Worm (Caenorhabditis elegans) whole organism, L4/young adult: Measurements from ENCODE around the gene C16E9.2.

Experiments used
- W03F9.2 ChIP-seq: fragments of 150-350 bp; optimal IDR thresholded peaks from 2 replicates; lab custom pipeline; 2014; ENCODE audit warnings: missing biosample characterization, missing genetic modification characterization
- dao-5 ChIP-seq: sonication (generic microtip); optimal IDR thresholded peaks from 2 replicates; lab custom pipeline; 2016; ENCODE audit warnings: missing genotype, missing genetic modification characterization, moderate library complexity, missing compliant biosample characterization
- him-1 ChIP-seq: sonication (generic microtip); optimal IDR thresholded peaks from 2 replicates; lab custom pipeline; 2016; ENCODE audit warnings: missing genotype, missing genetic modification reagents, missing genetic modification characterization, missing compliant biosample characterization

Gene C16E9.2

ce11 chrX:6967057-6967456 lies 31.5 kb downstream of the C16E9.2 start, which contains the start of gene F01E11.3:
Gene F01E11.3, plus strand, starts transcription at chrX:6967357.
- TF ChIP-seq him-1 (tag; lab: Kevin White, UChicago) (no peak), dao-5 (tag; lab: Kevin White, UChicago) (no peak), W03F9.2 (tag; lab: Kevin White, UChicago) (no peak)

DNA sequence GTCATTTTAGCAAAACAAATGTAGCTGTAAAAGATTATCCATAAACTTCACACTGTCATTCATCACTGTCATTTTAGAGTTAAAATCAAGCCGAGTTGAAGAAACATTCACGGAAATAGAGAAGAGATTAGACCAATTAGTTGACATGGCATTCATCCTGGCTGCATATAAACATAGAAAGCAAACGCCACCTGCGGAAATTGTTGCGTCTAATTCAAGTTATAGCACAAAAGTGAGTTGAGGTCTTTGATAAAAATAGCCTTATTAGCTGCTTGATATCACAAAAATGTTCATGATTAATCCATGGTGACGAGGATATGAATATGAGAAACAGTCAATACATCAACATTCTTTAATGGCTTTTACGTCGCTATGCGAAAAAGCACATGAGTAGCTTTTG lies 33.0 kb downstream of the C16E9.2 start:
- TF ChIP-seq dao-5 (tag; lab: Kevin White, UChicago), result no peak
- no peak for TF ChIP-seq W03F9.2 (tag; lab: Kevin White, UChicago)
- no peak for TF ChIP-seq him-1 (tag; lab: Kevin White, UChicago)

- no peak for TF ChIP-seq him-1 (tag; lab: Kevin White, UChicago)
- TF ChIP-seq dao-5 (tag; lab: Kevin White, UChicago), result no peak
- TF ChIP-seq W03F9.2 (tag; lab: Kevin White, UChicago), result no peak
Measured at ce11 chrX:6970134-6970533, 34.6 kb downstream of the C16E9.2 start.

DNA sequence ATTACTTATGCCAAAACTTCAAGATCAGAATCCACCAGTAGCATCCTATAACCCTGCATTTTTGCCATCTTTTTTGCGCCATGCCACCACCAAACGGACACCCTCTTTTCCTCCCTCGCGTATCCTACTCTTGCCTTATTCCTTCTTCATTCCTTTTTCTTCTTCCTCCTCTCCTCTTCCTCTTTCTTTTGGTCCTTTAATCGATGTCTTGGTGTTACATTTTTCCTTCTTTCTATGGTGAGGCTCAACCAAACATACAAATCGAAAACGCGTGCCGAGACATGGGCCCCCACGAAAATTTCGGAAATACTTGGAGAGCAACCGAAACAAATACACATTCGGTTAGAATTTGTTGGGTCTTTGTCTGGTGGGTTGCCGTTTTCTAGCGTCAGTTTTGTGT lies 35.8 kb downstream of the C16E9.2 start:
- TF ChIP-seq dao-5 (tag; lab: Kevin White, UChicago) (no peak), him-1 (tag; lab: Kevin White, UChicago) (no peak), W03F9.2 (tag; lab: Kevin White, UChicago) (no peak)

DNA sequence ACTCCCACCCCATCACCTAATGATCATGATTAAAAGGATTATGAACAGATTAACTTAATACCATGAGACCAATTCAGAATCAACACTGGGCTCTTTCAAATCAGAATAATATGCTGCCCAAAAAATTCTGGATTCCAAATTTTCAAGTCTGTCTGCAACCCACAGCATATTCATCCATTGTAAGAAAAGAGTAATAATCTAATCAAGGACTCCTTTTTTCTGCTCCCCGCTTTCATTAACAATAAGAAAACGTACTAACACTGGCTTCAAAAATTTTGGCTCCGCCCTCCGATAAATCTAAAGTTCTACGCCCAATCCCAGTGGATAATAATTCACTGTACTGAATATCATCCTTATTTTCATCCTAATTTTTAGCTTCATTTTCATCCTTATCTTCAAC lies 52.7 kb downstream of the C16E9.2 start:
- no peak for TF ChIP-seq dao-5 (tag; lab: Kevin White, UChicago)
- TF ChIP-seq him-1 (tag; lab: Kevin White, UChicago), result no peak
- TF ChIP-seq W03F9.2 (tag; lab: Kevin White, UChicago), result no peak
